Worm (Caenorhabditis elegans): ENCODE measurements around the gene ugt-7.

Gene ugt-7

DNA sequence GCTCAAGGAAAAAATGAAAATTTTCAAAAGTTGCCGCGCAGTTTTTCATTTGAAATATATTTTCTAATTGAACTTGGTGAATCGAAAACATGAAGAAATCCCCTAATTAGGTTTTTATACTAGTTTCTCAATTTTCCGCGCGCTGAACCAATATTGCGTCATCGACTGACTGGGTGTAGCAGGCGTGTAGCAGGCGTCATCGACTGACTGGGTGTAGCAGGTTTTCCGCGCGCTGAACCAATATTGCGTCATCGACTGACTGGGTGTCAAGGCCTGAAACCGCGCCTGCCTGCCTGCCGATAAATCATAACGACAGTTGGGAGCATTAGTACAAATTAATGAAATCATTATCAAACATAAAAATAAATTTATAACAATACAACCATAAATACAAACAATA, 23.0 kb upstream of the ugt-7 start:
- TF ChIP-seq elt-2 (tag; optimal IDR thresholded peaks at IDR 0.05) (peak; percentile 7), ztf-16 (tag; optimal IDR thresholded peaks at IDR 0.05) (no peak)

DNA sequence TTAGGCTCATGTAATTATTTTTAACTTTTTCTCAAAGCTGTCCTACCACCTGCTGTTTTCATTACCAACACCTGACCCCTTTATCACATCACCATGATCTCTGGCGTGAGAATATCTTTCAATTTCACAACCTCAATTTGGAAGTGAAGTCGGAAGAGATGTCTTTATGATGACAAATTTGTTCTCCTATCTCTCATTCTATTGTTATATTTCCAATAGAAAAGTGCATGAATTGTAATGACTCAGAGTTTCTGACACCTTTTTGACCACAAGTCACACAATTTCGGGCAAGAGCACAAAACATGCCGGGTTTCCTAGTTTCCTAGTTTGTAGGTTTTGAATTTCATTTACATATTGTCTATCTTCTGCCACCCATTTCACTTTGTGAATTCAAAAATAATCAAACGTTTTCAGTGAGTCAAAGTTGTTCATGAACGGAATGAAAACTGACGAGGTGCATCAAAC, 18.5 kb upstream of the ugt-7 start, which contains the start of gene srr-4:
Gene srr-4 (plus strand): TSS at position 415 of the 465 bp plus-strand sequence.
- TF ChIP-seq hlh-15 (tag; optimal IDR thresholded peaks at IDR 0.05) (no peak), hlh-13 (GFP tag; optimal IDR thresholded peaks at IDR 0.05) (no peak), gmeb-2 (tag; optimal IDR thresholded peaks at IDR 0.05) (no peak), ref-2 (tag; optimal IDR thresholded peaks at IDR 0.05) (no peak), hlh-8 (tag; optimal IDR thresholded peaks at IDR 0.05) (no peak), unc-55 (GFP tag; optimal IDR thresholded peaks at IDR 0.05) (no peak), Y22D7AL.16 (tag; optimal IDR thresholded peaks at IDR 0.05) (no peak), ama-1 (optimal IDR thresholded peaks at IDR 0.05) (no peak), K02D7.2 (tag; optimal IDR thresholded peaks at IDR 0.05) (no peak), unc-42 (tag; optimal IDR thresholded peaks at IDR 0.05) (no peak), fax-1 (tag; optimal IDR thresholded peaks at IDR 0.05) (no peak), zip-5 (tag; optimal IDR thresholded peaks at IDR 0.05) (no peak), C38D4.7 (GFP tag; optimal IDR thresholded peaks at IDR 0.05) (no peak), unc-86 (tag; optimal IDR thresholded peaks at IDR 0.05) (no peak), ceh-6 (GFP tag; optimal IDR thresholded peaks at IDR 0.05) (no peak), tbx-2 (tag; optimal IDR thresholded peaks at IDR 0.05) (no peak), npax-4 (tag; optimal IDR thresholded peaks at IDR 0.05) (no peak), hlh-30 (tag; optimal IDR thresholded peaks at IDR 0.05; ENCODE audit: insufficient read depth) (no peak), ceh-14 (tag; optimal IDR thresholded peaks at IDR 0.05) (no peak)

DNA sequence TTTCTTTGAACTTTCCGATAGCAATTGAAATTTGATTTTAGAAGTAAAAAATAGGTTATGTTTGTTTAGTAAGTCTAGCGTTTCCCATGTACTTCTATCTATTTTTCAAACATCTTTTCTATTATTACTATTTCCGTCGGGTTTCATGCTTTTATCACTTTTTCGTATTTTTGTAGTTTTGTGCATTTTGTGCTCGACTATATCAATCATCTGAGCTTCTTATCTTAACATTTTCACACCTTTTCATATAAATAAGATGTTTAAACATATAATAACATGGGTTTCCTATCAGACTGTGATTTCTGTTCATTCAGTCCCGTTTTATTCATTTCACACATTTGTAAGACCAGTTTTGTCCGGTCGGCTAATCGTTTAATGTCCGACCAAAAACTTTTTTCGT, 17.7 kb upstream of the ugt-7 start:
- TF ChIP-seq pqm-1 (tag; optimal IDR thresholded peaks at IDR 0.05), result no peak
- no peak for TF ChIP-seq gmeb-2 (tag; optimal IDR thresholded peaks at IDR 0.05)
- TF ChIP-seq elt-2 (tag; optimal IDR thresholded peaks at IDR 0.05), result no peak
- TF ChIP-seq ahr-1 (tag; optimal IDR thresholded peaks at IDR 0.05), result no peak
- no peak for TF ChIP-seq hlh-6 (tag; optimal IDR thresholded peaks at IDR 0.05)
- TF ChIP-seq C38D4.7 (GFP tag; optimal IDR thresholded peaks at IDR 0.05), result no peak
- TF ChIP-seq npax-4 (tag; optimal IDR thresholded peaks at IDR 0.05), result no peak
- TF ChIP-seq fax-1 (tag; optimal IDR thresholded peaks at IDR 0.05), result no peak
- TF ChIP-seq fkh-10 (GFP tag; optimal IDR thresholded peaks at IDR 0.05), result no peak
- TF ChIP-seq ceh-30 (tag; optimal IDR thresholded peaks at IDR 0.05), result no peak
- no peak for TF ChIP-seq Y22D7AL.16 (tag; optimal IDR thresholded peaks at IDR 0.05)
- no peak for TF ChIP-seq eyg-1 (tag; optimal IDR thresholded peaks at IDR 0.05)
- TF ChIP-seq T23F11.4 (GFP tag; optimal IDR thresholded peaks at IDR 0.05), result no peak
- no peak for TF ChIP-seq ref-2 (tag; optimal IDR thresholded peaks at IDR 0.05)
- TF ChIP-seq unc-55 (GFP tag; optimal IDR thresholded peaks at IDR 0.05), result no peak
- TF ChIP-seq ceh-22 (tag; optimal IDR thresholded peaks at IDR 0.05), result no peak
- no peak for TF ChIP-seq madf-2 (tag; optimal IDR thresholded peaks at IDR 0.05)
- TF ChIP-seq odd-2 (tag; optimal IDR thresholded peaks at IDR 0.05), result no peak

DNA sequence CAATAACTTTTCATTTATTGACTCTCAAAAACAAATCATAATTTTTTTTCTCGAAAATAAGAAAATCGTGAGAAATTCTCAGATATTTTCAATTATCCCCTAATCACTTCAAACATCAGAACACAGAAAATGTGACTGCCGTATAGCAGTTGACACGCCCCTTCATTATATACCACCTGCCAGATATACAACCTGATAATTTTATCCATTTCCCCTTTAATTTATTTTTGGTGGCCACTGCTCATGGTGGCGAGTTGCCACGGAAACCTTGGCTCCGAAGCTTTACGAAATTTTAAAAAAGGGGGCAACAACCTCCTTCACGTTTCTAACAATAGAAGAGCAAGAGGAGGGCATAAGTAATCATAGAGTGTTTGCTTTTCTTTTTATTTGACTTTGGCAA, 16.4 kb upstream of the ugt-7 start:
- TF ChIP-seq ceh-30 (tag; optimal IDR thresholded peaks at IDR 0.05) (no peak), unc-42 (tag; optimal IDR thresholded peaks at IDR 0.05) (peak; percentile 29), lim-6 (tag; optimal IDR thresholded peaks at IDR 0.05) (no peak), ceh-14 (tag; optimal IDR thresholded peaks at IDR 0.05) (peak; percentile 46)

DNA sequence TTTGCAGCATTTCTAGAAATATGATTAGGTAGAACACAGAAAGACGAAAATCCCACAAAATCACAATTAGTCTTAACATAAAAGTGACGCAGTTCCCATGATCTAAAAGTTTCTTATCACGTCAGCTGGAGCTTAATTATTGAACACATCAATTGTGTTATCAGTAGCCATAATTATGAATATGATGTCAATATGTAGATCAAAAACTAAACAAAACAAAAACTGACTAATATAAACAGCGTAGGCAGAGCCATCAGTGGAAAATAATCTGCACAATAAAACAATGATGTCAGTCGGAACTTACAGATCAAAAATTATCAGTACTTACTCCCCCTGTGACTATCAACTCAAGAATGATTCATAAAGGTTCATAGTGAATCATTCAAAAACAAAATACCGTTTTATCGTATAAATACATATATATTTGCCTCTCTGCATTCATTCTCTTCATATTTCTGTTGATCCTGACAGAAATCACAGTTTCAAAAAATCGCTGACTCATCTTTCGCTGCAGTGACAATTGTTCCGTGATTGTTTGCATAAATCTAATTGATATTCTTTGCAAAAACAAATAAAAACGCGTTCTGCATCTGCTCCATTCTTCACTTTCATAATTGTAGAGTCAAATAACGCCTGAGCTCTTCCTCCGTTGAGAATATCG, 12.0 kb upstream of the ugt-7 start, which contains the start of gene srr-6:
Gene srr-6 (plus strand): TSS at position 611 of the 661 bp plus-strand sequence.
- no peak for TF ChIP-seq pqm-1 (tag; optimal IDR thresholded peaks at IDR 0.05)
- no peak for TF ChIP-seq ceh-14 (tag; optimal IDR thresholded peaks at IDR 0.05)
- peak; percentile 80 for TF ChIP-seq elt-2 (tag; optimal IDR thresholded peaks at IDR 0.05)
- no peak for TF ChIP-seq ref-2 (tag; optimal IDR thresholded peaks at IDR 0.05)
